Fruit fly (Drosophila melanogaster) whole organism, embryonic: ENCODE data around the gene unk.

ENCODE experiments used
- BEAF-32 ChIP-seq: fragments of 200-800 bp; sonication (Bioruptor generic); optimal IDR thresholded peaks from 3 replicates; lab custom pipeline; 2017; ENCODE audit warnings: missing biosample characterization, missing genetic modification characterization, mild to moderate bottlenecking, moderate library complexity, missing genetic modification reagents
- Bdp1 ChIP-seq: fragments of 200-800 bp; sonication (Bioruptor generic); optimal IDR thresholded peaks from 3 replicates; lab custom pipeline; 2016; ENCODE audit warnings: missing biosample characterization, missing genetic modification characterization
- CG10209 ChIP-seq: fragments of 200-800 bp; sonication (Bioruptor generic); optimal IDR thresholded peaks from 3 replicates; lab custom pipeline; 2017; ENCODE audit warnings: missing biosample characterization, mild to moderate bottlenecking, missing genetic modification characterization, missing genetic modification reagents
- CG10366 ChIP-seq: fragments of 200-800 bp; sonication (Bioruptor generic); IDR thresholded peaks from 2 replicates; pipeline ENCODE4 v1.3.6; 2022; ENCODE audit warnings: missing biosample characterization, missing genetic modification characterization
- CG11398 ChIP-seq: fragments of 200-800 bp; sonication (Bioruptor generic); optimal IDR thresholded peaks from 2 replicates; lab custom pipeline; 2016; ENCODE audit warnings: missing biosample characterization, missing genetic modification characterization
- CG1233 ChIP-seq: fragments of 200-800 bp; sonication (Bioruptor generic); optimal IDR thresholded peaks from 4 replicates; lab custom pipeline; 2018; ENCODE audit warnings: missing biosample characterization, mild to moderate bottlenecking, missing genetic modification characterization
- CG13296 ChIP-seq: fragments of 200-800 bp; sonication (Bioruptor generic); optimal IDR thresholded peaks from 3 replicates; lab custom pipeline; 2018; ENCODE audit warnings: missing biosample characterization, mild to moderate bottlenecking, missing genetic modification characterization
- CG17359 ChIP-seq: fragments of 200-800 bp; sonication (Bioruptor generic); optimal IDR thresholded peaks from 3 replicates; lab custom pipeline; 2018; ENCODE audit warnings: missing biosample characterization, mild to moderate bottlenecking, missing genetic modification characterization, moderate library complexity
- CG17612 ChIP-seq: fragments of 200-800 bp; sonication (Bioruptor generic); IDR thresholded peaks from 2 replicates; pipeline ENCODE4 v1.3.6; 2022; ENCODE audit warnings: missing biosample characterization, missing genetic modification characterization
- CG18262 ChIP-seq: fragments of 200-800 bp; optimal IDR thresholded peaks from 3 replicates; lab custom pipeline; 2019; ENCODE audit warnings: missing biosample characterization, mild to moderate bottlenecking, missing genetic modification characterization, moderate library complexity
- CG30431 ChIP-seq: fragments of 200-800 bp; sonication (Bioruptor generic); optimal IDR thresholded peaks from 2 replicates; lab custom pipeline; 2017; ENCODE audit warnings: missing biosample characterization, missing genetic modification characterization
- CG32772 ChIP-seq: fragments of 200-800 bp; sonication (Bioruptor generic); IDR thresholded peaks from 2 replicates; pipeline ENCODE4 v1.3.6; 2022; ENCODE audit warnings: missing biosample characterization, missing genetic modification characterization
- CG3726 ChIP-seq: fragments of 200-800 bp; sonication (Bioruptor generic); IDR thresholded peaks from 3 replicates; pipeline ENCODE4, ENCODE4 v1.3.6; 2022; ENCODE audit warnings: missing biosample characterization, missing genetic modification characterization
- CG3838 ChIP-seq: fragments of 200-800 bp; sonication (Bioruptor generic); optimal IDR thresholded peaks from 3 replicates; lab custom pipeline; 2016; ENCODE audit warnings: missing biosample characterization, missing genetic modification characterization
- CG6854 ChIP-seq: fragments of 200-800 bp; sonication (Bioruptor generic); optimal IDR thresholded peaks from 3 replicates; lab custom pipeline; 2017; ENCODE audit warnings: missing biosample characterization, mild to moderate bottlenecking, missing genetic modification characterization
- CG8765 ChIP-seq: fragments of 200-800 bp; sonication (Bioruptor generic); IDR thresholded peaks from 2 replicates; pipeline ENCODE4 v1.3.6; 2022; ENCODE audit warnings: missing biosample characterization, missing genetic modification characterization
- Dfd ChIP-seq, 2 experiments: fragments of >200 bp; optimal IDR thresholded peaks; 2 replicates each; lab custom pipeline; 2017; ENCODE audit warnings: missing biosample characterization in 2 of 2, missing genetic modification characterization in 2 of 2
- H15 ChIP-seq: fragments of 200-800 bp; sonication (Bioruptor generic); IDR thresholded peaks from 3 replicates; pipeline ENCODE4 v1.3.6; 2022; ENCODE audit warnings: missing biosample characterization, missing genetic modification characterization
- HLH4C ChIP-seq: fragments of 200-800 bp; sonication (Bioruptor generic); IDR thresholded peaks from 3 replicates; pipeline ENCODE4 v1.3.6; 2022; ENCODE audit warnings: missing biosample characterization, missing genetic modification characterization; ENCODE audit not compliant: partially characterized antibody
- HLHmδ ChIP-seq: fragments of 200-800 bp; sonication (Bioruptor generic); optimal IDR thresholded peaks from 2 replicates; lab custom pipeline; 2018; ENCODE audit warnings: missing biosample characterization, mild to moderate bottlenecking, missing genetic modification characterization, moderate library complexity
- Lhr ChIP-seq: fragments of 200-800 bp; sonication (Bioruptor generic); optimal IDR thresholded peaks from 3 replicates; lab custom pipeline; 2017; ENCODE audit warnings: mild to moderate bottlenecking, missing biosample characterization, missing genetic modification reagents, missing genetic modification characterization
- Lim3 ChIP-seq: fragments of 200-800 bp; sonication (Bioruptor generic); IDR thresholded peaks from 2 replicates; pipeline ENCODE4 v1.3.6; 2022; ENCODE audit warnings: missing biosample characterization, missing genetic modification characterization
- Nf-YA ChIP-seq: fragments of 200-800 bp; sonication (Bioruptor generic); IDR thresholded peaks from 2 replicates; pipeline ENCODE4 v1.3.6; 2022; ENCODE audit warnings: missing biosample characterization, missing genetic modification characterization
- Nf-YC ChIP-seq: fragments of 200-800 bp; optimal IDR thresholded peaks from 3 replicates; lab custom pipeline; 2019; ENCODE audit warnings: missing biosample characterization, mild to moderate bottlenecking, missing genetic modification characterization, moderate library complexity
- Opbp ChIP-seq: fragments of 200-800 bp; sonication (Bioruptor generic); IDR thresholded peaks from 3 replicates; pipeline ENCODE4 v1.3.6; 2022; ENCODE audit warnings: missing biosample characterization, missing genetic modification characterization; ENCODE audit not compliant: partially characterized antibody
- Ravus ChIP-seq: fragments of 200-800 bp; sonication (Bioruptor generic); IDR thresholded peaks from 2 replicates; pipeline ENCODE4 v1.3.6; 2022; ENCODE audit warnings: missing biosample characterization, missing genetic modification characterization
- Sox100B ChIP-seq: fragments of 200-800 bp; sonication (Bioruptor generic); optimal IDR thresholded peaks from 3 replicates; lab custom pipeline; 2018; ENCODE audit warnings: missing biosample characterization, mild to moderate bottlenecking, missing genetic modification characterization
- Sox102F ChIP-seq: fragments of 200-800 bp; sonication (Bioruptor generic); optimal IDR thresholded peaks from 2 replicates; lab custom pipeline; 2018; ENCODE audit warnings: missing biosample characterization, mild to moderate bottlenecking, missing genetic modification characterization, moderate library complexity
- al ChIP-seq: fragments of 200-800 bp; sonication (Bioruptor generic); IDR thresholded peaks from 2 replicates; pipeline ENCODE4 v1.3.6; 2022; ENCODE audit warnings: missing biosample characterization, missing genetic modification characterization
- bbx ChIP-seq: fragments of 200-800 bp; sonication (Bioruptor generic); IDR thresholded peaks from 2 replicates; pipeline ENCODE4 v1.3.6; 2022; ENCODE audit warnings: missing biosample characterization, missing genetic modification characterization; ENCODE audit not compliant: partially characterized antibody
- br ChIP-seq: fragments of >200 bp; optimal IDR thresholded peaks from 2 replicates; lab custom pipeline; 2017
- cg ChIP-seq: fragments of 200-800 bp; sonication (Bioruptor generic); optimal IDR thresholded peaks from 3 replicates; lab custom pipeline; 2019; ENCODE audit warnings: missing biosample characterization, mild to moderate bottlenecking, missing genetic modification characterization, moderate library complexity
- chif ChIP-seq, 2 experiments: fragments of 200-800 bp; sonication (Bioruptor generic); optimal IDR thresholded peaks; 3 replicates each; lab custom pipeline; 2016; ENCODE audit warnings: missing biosample characterization in 2 of 2, missing genetic modification characterization in 2 of 2
- chm ChIP-seq: fragments of 200-800 bp; sonication (Bioruptor generic); IDR thresholded peaks from 2 replicates; pipeline ENCODE4 v1.3.6; 2022; ENCODE audit warnings: missing biosample characterization, missing genetic modification characterization
- corto ChIP-seq: fragments of 200-800 bp; sonication (Bioruptor generic); optimal IDR thresholded peaks from 2 replicates; lab custom pipeline; 2016; ENCODE audit warnings: missing biosample characterization, mild to moderate bottlenecking, missing genetic modification characterization, moderate library complexity
- dmrt11E ChIP-seq: fragments of 200-800 bp; sonication (Bioruptor generic); optimal IDR thresholded peaks from 3 replicates; lab custom pipeline; 2018; ENCODE audit warnings: missing biosample characterization, mild to moderate bottlenecking, missing genetic modification characterization, moderate library complexity
- eyg ChIP-seq: fragments of 200-800 bp; sonication (Bioruptor generic); optimal IDR thresholded peaks from 3 replicates; lab custom pipeline; 2016; ENCODE audit warnings: missing biosample characterization, missing genetic modification characterization
- fd102C ChIP-seq: fragments of 200-800 bp; sonication (Bioruptor generic); optimal IDR thresholded peaks from 2 replicates; lab custom pipeline; 2018; ENCODE audit warnings: missing biosample characterization, mild to moderate bottlenecking, missing genetic modification characterization, moderate library complexity
- gcm2 ChIP-seq: fragments of 200-800 bp; sonication (Bioruptor generic); optimal IDR thresholded peaks from 2 replicates; lab custom pipeline; 2016; ENCODE audit warnings: missing biosample characterization, missing genetic modification characterization
- gsb ChIP-seq: fragments of 200-800 bp; sonication (Bioruptor generic); IDR thresholded peaks from 2 replicates; pipeline ENCODE4 v1.3.6; 2022; ENCODE audit warnings: missing biosample characterization, missing genetic modification characterization
- klu ChIP-seq: fragments of 200-800 bp; sonication (Bioruptor generic); IDR thresholded peaks from 2 replicates; pipeline ENCODE4 v1.3.6; 2022; ENCODE audit warnings: missing biosample characterization, missing genetic modification characterization
- prd ChIP-seq, 3 experiments: fragments of >200 bp in 2 of 3; fragments of 200-800 bp in 1 of 3; sonication (Bioruptor generic) in 1 of 3; optimal IDR thresholded peaks in 2 of 3; IDR thresholded peaks in 1 of 3; 2 replicates in 2 of 3; 3 replicates in 1 of 3; pipeline versions ENCODE4 v1.3.6 to Lab custom; 2017 to 2022; ENCODE audit warnings: missing biosample characterization in 1 of 3, missing genetic modification characterization in 1 of 3
- ranshi ChIP-seq: fragments of 200-800 bp; sonication (Bioruptor generic); IDR thresholded peaks from 2 replicates; pipeline ENCODE4 v1.3.6; 2022; ENCODE audit warnings: missing biosample characterization, missing genetic modification characterization
- scrt ChIP-seq: fragments of 200-800 bp; sonication (Bioruptor generic); optimal IDR thresholded peaks from 2 replicates; lab custom pipeline; 2018; ENCODE audit warnings: missing biosample characterization, mild to moderate bottlenecking, missing genetic modification characterization, moderate library complexity
- ssp ChIP-seq: fragments of 200-800 bp; sonication (Bioruptor generic); IDR thresholded peaks from 2 replicates; pipeline ENCODE4 v1.3.6; 2022; ENCODE audit warnings: missing biosample characterization, missing genetic modification characterization
- tin ChIP-seq: fragments of 200-800 bp; sonication (Bioruptor generic); optimal IDR thresholded peaks from 3 replicates; lab custom pipeline; 2016; ENCODE audit warnings: missing biosample characterization, missing genetic modification characterization
- tna ChIP-seq: fragments of 200-800 bp; sonication (Bioruptor generic); IDR thresholded peaks from 2 replicates; pipeline ENCODE4 v1.3.6; 2022; ENCODE audit warnings: missing biosample characterization, missing genetic modification characterization; ENCODE audit not compliant: partially characterized antibody
- unpg ChIP-seq: fragments of 200-800 bp; sonication (Bioruptor generic); optimal IDR thresholded peaks from 3 replicates; lab custom pipeline; 2018; ENCODE audit warnings: missing biosample characterization, mild to moderate bottlenecking, missing genetic modification characterization, moderate library complexity
- zen2 ChIP-seq: fragments of 200-800 bp; sonication (Bioruptor generic); IDR thresholded peaks from 3 replicates; pipeline ENCODE4 v1.3.6; 2022; ENCODE audit warnings: missing biosample characterization, missing genetic modification characterization; ENCODE audit not compliant: partially characterized antibody

The unk gene

dm6 chr3R:23117683-23118470 is 39.8 kb downstream of the unk start, which contains the start of the genes Rassf and CenB1A (continued):
- no peak for TF ChIP-seq scrt (GFP tag; lab: Kevin White, UChicago)
- peak; percentile 24; the same call in 1 of the 2 replicates for TF ChIP-seq CG10366 (GFP tag; lab: Robert Waterston, UW)
- no peak for TF ChIP-seq CG3726 (GFP tag; lab: Robert Waterston, UW)
- no peak for TF ChIP-seq prd (optimal IDR thresholded peaks at IDR 0.05; lab: Kevin White, UChicago)
- TF ChIP-seq prd (GFP tag; IDR thresholded peaks at IDR 0.05; lab: Robert Waterston, UW) = peak; percentile 53; the same call in 2 of the 3 replicates
- no peak for TF ChIP-seq Dfd (GFP tag; optimal IDR thresholded peaks at IDR 0.05; lab: Kevin White, UChicago)
- no peak for TF ChIP-seq CG17612 (GFP tag; lab: Robert Waterston, UW)
- peak; percentile 21; the same call in 1 of the 3 replicates for TF ChIP-seq zen2 (GFP tag; lab: Robert Waterston, UW)
- TF ChIP-seq corto (GFP tag; lab: Kevin White, UChicago) = no peak
- no peak for TF ChIP-seq HLHmδ
- TF ChIP-seq ssp (GFP tag; lab: Robert Waterston, UW) = 0 out of 2 replicates have a peak, but pooled peaks have one; percentile 31
- no peak for TF ChIP-seq Opbp
- peak; percentile 40 for TF ChIP-seq BEAF-32 (GFP tag; lab: Kevin White, UChicago)
- peak; percentile 46 for TF ChIP-seq tin (GFP tag; lab: Kevin White, UChicago)
- TF ChIP-seq bbx = peak; percentile 72
- peak; percentile 9 for TF ChIP-seq Sox102F (GFP tag; lab: Kevin White, UChicago)
- no peak for TF ChIP-seq CG3838 (GFP tag; lab: Kevin White, UChicago)
- TF ChIP-seq CG18262 (tag; lab: Kevin White, UChicago) = peak; percentile 29
- no peak; the same call in 1 of the 2 replicates for TF ChIP-seq Ravus (GFP tag; lab: Robert Waterston, UW)
- no peak for TF ChIP-seq CG8765
- TF ChIP-seq tna (GFP tag; lab: Robert Waterston, UW) = no peak
- TF ChIP-seq CG11398 (GFP tag; lab: Kevin White, UChicago) = no peak
- no peak for TF ChIP-seq Sox100B
- TF ChIP-seq chif (GFP tag; optimal IDR thresholded peaks at IDR 0.05; lab: Kevin White, UChicago) = peak in 1 of 2 experiments; percentile 36
- TF ChIP-seq Lim3 (GFP tag; lab: Robert Waterston, UW) = no peak
- TF ChIP-seq al (GFP tag; lab: Robert Waterston, UW) = peak; percentile 45; the same call in 1 of the 2 replicates
- peak; percentile 37 for TF ChIP-seq Bdp1 (GFP tag; lab: Kevin White, UChicago)
- TF ChIP-seq fd102C (GFP tag; lab: Kevin White, UChicago) = no peak
- TF ChIP-seq klu (GFP tag; lab: Robert Waterston, UW) = no peak
- no peak for TF ChIP-seq H15
- TF ChIP-seq eyg (GFP tag; lab: Kevin White, UChicago) = no peak
- TF ChIP-seq CG1233 (GFP tag; lab: Kevin White, UChicago) = no peak
- peak; percentile 13 for TF ChIP-seq Lhr (GFP tag; lab: Kevin White, UChicago)
- no peak for TF ChIP-seq cg (GFP tag; lab: Kevin White, UChicago)
- TF ChIP-seq unpg (GFP tag; lab: Kevin White, UChicago) = no peak
- TF ChIP-seq CG30431 (GFP tag; lab: Kevin White, UChicago) = no peak
- TF ChIP-seq CG17359 (tag; lab: Kevin White, UChicago) = no peak
- TF ChIP-seq br = no peak
- TF ChIP-seq HLH4C (GFP tag; lab: Robert Waterston, UW) = no peak
- TF ChIP-seq chm (GFP tag; lab: Robert Waterston, UW) = no peak
- no peak for TF ChIP-seq Nf-YC (tag; lab: Kevin White, UChicago)
- TF ChIP-seq CG32772 (GFP tag; lab: Robert Waterston, UW) = no peak
- TF ChIP-seq gcm2 (GFP tag; lab: Kevin White, UChicago) = no peak
- TF ChIP-seq CG6854 (GFP tag; lab: Kevin White, UChicago) = peak; percentile 19
- no peak for TF ChIP-seq gsb
- TF ChIP-seq CG10209 (GFP tag; lab: Kevin White, UChicago) = no peak
- TF ChIP-seq Nf-YA (GFP tag; lab: Robert Waterston, UW) = no peak
- TF ChIP-seq dmrt11E (tag; lab: Kevin White, UChicago) = peak; percentile 35
- TF ChIP-seq CG13296 = no peak
- peak; percentile 88 for TF ChIP-seq ranshi (GFP tag; lab: Robert Waterston, UW)
